Fruit fly (Drosophila melanogaster): ENCODE results near the gene Naa40.

Naa40 gene

dm6 chr3R:29699220-29699619 lies 25.5 kb downstream of the Naa40 start (continued):
- TF ChIP-seq CG17361 (GFP tag; IDR thresholded peaks at IDR 0.05) (peak; percentile 66), her (GFP tag; optimal IDR thresholded peaks at IDR 0.05) (no peak), CG16863 (GFP tag; optimal IDR thresholded peaks at IDR 0.05) (peak; percentile 2), Dll (GFP tag; IDR thresholded peaks at IDR 0.05; ENCODE audit: partially characterized antibody) (no peak), stc (GFP tag; IDR thresholded peaks at IDR 0.05) (peak; percentile 77), dmrt99B (tag; optimal IDR thresholded peaks at IDR 0.05) (peak; percentile 62), unc-4 (GFP tag; IDR thresholded peaks at IDR 0.05; ENCODE audit: partially characterized antibody) (no peak), CG8478 (optimal IDR thresholded peaks at IDR 0.05) (no peak), tgo (GFP tag; IDR thresholded peaks at IDR 0.05) (peak; percentile 51; the same call in 2 of the 3 replicates), CG11695 (GFP tag; IDR thresholded peaks at IDR 0.05) (peak; percentile 61; the same call in 2 of the 3 replicates), hkb (optimal IDR thresholded peaks at IDR 0.05) (no peak), hkb (GFP tag; IDR thresholded peaks at IDR 0.05) (peak; percentile 49), Awh (GFP tag; IDR thresholded peaks at IDR 0.05) (peak; percentile 65; the same call in 1 of the 2 replicates), CG10366 (GFP tag; IDR thresholded peaks at IDR 0.05) (peak; percentile 35; the same call in 1 of the 2 replicates), bsh (GFP tag; optimal IDR thresholded peaks at IDR 0.05) (peak in 1 of 2 experiments; percentile 50), CG8290 (GFP tag; optimal IDR thresholded peaks at IDR 0.05) (no peak), CG8290 (tag; optimal IDR thresholded peaks at IDR 0.05) (no peak), slbo (GFP tag; IDR thresholded peaks at IDR 0.05) (peak; percentile 15; the same call in 1 of the 2 replicates), CG2875 (GFP tag; optimal IDR thresholded peaks at IDR 0.05) (peak; percentile 28), CG4707 (GFP tag; optimal IDR thresholded peaks at IDR 0.05) (no peak), dpn (GFP tag; optimal IDR thresholded peaks at IDR 0.05) (peak in 1 of 2 experiments; percentile 28), chif (GFP tag; optimal IDR thresholded peaks at IDR 0.05) (peak in 1 of 2 experiments; percentile 16), CG4424 (GFP tag; optimal IDR thresholded peaks at IDR 0.05) (peak; percentile 45), aop (GFP tag; IDR thresholded peaks at IDR 0.05) (0 out of 2 replicates have a peak, but pooled peaks have one; percentile 11), eyg (GFP tag; optimal IDR thresholded peaks at IDR 0.05) (peak; percentile 10), unpg (GFP tag; optimal IDR thresholded peaks at IDR 0.05) (peak; percentile 67), org-1 (GFP tag; optimal IDR thresholded peaks at IDR 0.05) (peak; percentile 3), row (GFP tag; IDR thresholded peaks at IDR 0.05) (peak; percentile 43; the same call in 2 of the 3 replicates), Drgx (GFP tag; IDR thresholded peaks at IDR 0.05) (peak; percentile 26; the same call in 1 of the 2 replicates), CG10543 (GFP tag; optimal IDR thresholded peaks at IDR 0.05) (no peak), MTF-1 (GFP tag; optimal IDR thresholded peaks at IDR 0.05; ENCODE audit: borderline replicate concordance) (no peak), CG8765 (GFP tag; IDR thresholded peaks at IDR 0.05) (peak; percentile 35; the same call in 1 of the 2 replicates), schlank (tag; optimal IDR thresholded peaks at IDR 0.05) (no peak), Trl (optimal IDR thresholded peaks at IDR 0.05) (no peak), Trl (GFP tag; optimal IDR thresholded peaks at IDR 0.05) (peak; percentile 51), sqz (GFP tag; optimal IDR thresholded peaks at IDR 0.05) (no peak), Hr3 (GFP tag; optimal IDR thresholded peaks at IDR 0.05) (no peak), pnt (GFP tag; optimal IDR thresholded peaks at IDR 0.05) (peak; percentile 70), CG7556 (GFP tag; optimal IDR thresholded peaks at IDR 0.05) (peak; percentile 32), Dp (GFP tag; optimal IDR thresholded peaks at IDR 0.05) (no peak), CG17829 (tag; optimal IDR thresholded peaks at IDR 0.05) (peak; percentile 59), CG17328 (GFP tag; IDR thresholded peaks at IDR 0.05) (peak; percentile 53), Blimp-1 (GFP tag; optimal IDR thresholded peaks at IDR 0.05) (peak; percentile 22), salm (tag; optimal IDR thresholded peaks at IDR 0.05) (peak; percentile 3), ken (GFP tag; IDR thresholded peaks at IDR 0.05) (peak; percentile 69; the same call in 1 of the 3 replicates), CG34224 (GFP tag; IDR thresholded peaks at IDR 0.05; ENCODE audit: partially characterized antibody) (no peak), CG6272 (GFP tag; IDR thresholded peaks at IDR 0.05) (peak; percentile 39; the same call in 1 of the 2 replicates), Fer3 (tag; optimal IDR thresholded peaks at IDR 0.05) (no peak), Dip2 (GFP tag; IDR thresholded peaks at IDR 0.05) (no peak), Myb (GFP tag; optimal IDR thresholded peaks at IDR 0.05) (no peak), CG16813 (GFP tag; IDR thresholded peaks at IDR 0.05; ENCODE audit: partially characterized antibody) (no peak), CG10959 (GFP tag; IDR thresholded peaks at IDR 0.05) (no peak)
